Fruit fly (Drosophila melanogaster): Measurements from ENCODE around the gene ATPsynE.
A peak's percentile ranks its signal among the peaks of the same experiment; 100 is the strongest.

The ATPsynE gene

dm6 chr3R:14369481-14370198 lies 42.9 kb downstream of the ATPsynE start (continued):
- TF ChIP-seq CG10431 (GFP tag; optimal IDR thresholded peaks at IDR 0.05) (no peak), gt (GFP tag; IDR thresholded peaks at IDR 0.05) (no peak), fd102C (GFP tag; optimal IDR thresholded peaks at IDR 0.05) (no peak), Taf1 (GFP tag; IDR thresholded peaks at IDR 0.05) (no peak), hth (optimal IDR thresholded peaks at IDR 0.05) (no peak), nerfin-1 (tag; optimal IDR thresholded peaks at IDR 0.05) (no peak), CG9932 (GFP tag; IDR thresholded peaks at IDR 0.05) (peak; percentile 31), CG6689 (GFP tag; IDR thresholded peaks at IDR 0.05) (no peak), CG10462 (GFP tag; optimal IDR thresholded peaks at IDR 0.05) (no peak), PHDP (tag; optimal IDR thresholded peaks at IDR 0.05) (no peak), pros (GFP tag; optimal IDR thresholded peaks at IDR 0.05) (no peak), Fer3 (tag; optimal IDR thresholded peaks at IDR 0.05) (no peak), sna (GFP tag; IDR thresholded peaks at IDR 0.05; ENCODE audit: partially characterized antibody) (0 out of 2 replicates have a peak, but pooled peaks have one; percentile 42), Sin3A (optimal IDR thresholded peaks at IDR 0.05) (no peak), CG12299 (tag; optimal IDR thresholded peaks at IDR 0.05) (no peak), CG34224 (GFP tag; IDR thresholded peaks at IDR 0.05; ENCODE audit: partially characterized antibody) (peak; percentile 24; the same call in 1 of the 3 replicates), Side (GFP tag; optimal IDR thresholded peaks at IDR 0.05) (peak; percentile 15), MTF-1 (GFP tag; optimal IDR thresholded peaks at IDR 0.05; ENCODE audit: borderline replicate concordance) (no peak), Gsc (GFP tag; IDR thresholded peaks at IDR 0.05) (no peak), CG18011 (GFP tag; optimal IDR thresholded peaks at IDR 0.05) (no peak), Scr (GFP tag; IDR thresholded peaks at IDR 0.05; ENCODE audit: partially characterized antibody) (0 out of 2 replicates have a peak, but pooled peaks have one; percentile 21), CG8359 (GFP tag; optimal IDR thresholded peaks at IDR 0.05; ENCODE audit: borderline replicate concordance) (peak; percentile 40), CG34422 (GFP tag; IDR thresholded peaks at IDR 0.05) (no peak), gro (GFP tag; optimal IDR thresholded peaks at IDR 0.05) (no peak), HmgD (GFP tag; optimal IDR thresholded peaks at IDR 0.05) (no peak), Hr39 (optimal IDR thresholded peaks at IDR 0.05) (no peak), Deaf1 (tag; optimal IDR thresholded peaks at IDR 0.05) (peak; percentile 80), salm (tag; optimal IDR thresholded peaks at IDR 0.05) (no peak), CG4730 (GFP tag; IDR thresholded peaks at IDR 0.05) (no peak), CG4360 (GFP tag; IDR thresholded peaks at IDR 0.05) (peak; percentile 75), Xbp1 (GFP tag; optimal IDR thresholded peaks at IDR 0.05) (no peak), ftz-f1 (GFP tag; optimal IDR thresholded peaks at IDR 0.05) (no peak), CG12942 (GFP tag; optimal IDR thresholded peaks at IDR 0.05) (no peak), pzg (GFP tag; optimal IDR thresholded peaks at IDR 0.05) (no peak), CG1233 (GFP tag; optimal IDR thresholded peaks at IDR 0.05) (no peak), tgo (GFP tag; IDR thresholded peaks at IDR 0.05) (no peak), dimm (GFP tag; IDR thresholded peaks at IDR 0.05) (no peak), pita (GFP tag; optimal IDR thresholded peaks at IDR 0.05) (no peak), Fer2 (tag; optimal IDR thresholded peaks at IDR 0.05) (no peak), hbn (GFP tag; IDR thresholded peaks at IDR 0.05; ENCODE audit: partially characterized antibody) (no peak), CG2116 (GFP tag; optimal IDR thresholded peaks at IDR 0.05) (no peak), E2f1 (GFP tag; IDR thresholded peaks at IDR 0.05) (no peak), Poxn (GFP tag; IDR thresholded peaks at IDR 0.05) (no peak), CG17829 (tag; optimal IDR thresholded peaks at IDR 0.05) (no peak), dan (GFP tag; IDR thresholded peaks at IDR 0.05) (no peak), ttk (GFP tag; IDR thresholded peaks at IDR 0.05) (no peak), sens-2 (GFP tag; IDR thresholded peaks at IDR 0.05) (0 out of 2 replicates have a peak, but pooled peaks have one; percentile 9), Trl (optimal IDR thresholded peaks at IDR 0.05) (no peak), Trl (GFP tag; optimal IDR thresholded peaks at IDR 0.05) (no peak), cg (GFP tag; optimal IDR thresholded peaks at IDR 0.05) (peak; percentile 46), shn (GFP tag; optimal IDR thresholded peaks at IDR 0.05) (no peak)
